Fruit fly (Drosophila melanogaster): Measurements from ENCODE around the gene RhoL.

DNA sequence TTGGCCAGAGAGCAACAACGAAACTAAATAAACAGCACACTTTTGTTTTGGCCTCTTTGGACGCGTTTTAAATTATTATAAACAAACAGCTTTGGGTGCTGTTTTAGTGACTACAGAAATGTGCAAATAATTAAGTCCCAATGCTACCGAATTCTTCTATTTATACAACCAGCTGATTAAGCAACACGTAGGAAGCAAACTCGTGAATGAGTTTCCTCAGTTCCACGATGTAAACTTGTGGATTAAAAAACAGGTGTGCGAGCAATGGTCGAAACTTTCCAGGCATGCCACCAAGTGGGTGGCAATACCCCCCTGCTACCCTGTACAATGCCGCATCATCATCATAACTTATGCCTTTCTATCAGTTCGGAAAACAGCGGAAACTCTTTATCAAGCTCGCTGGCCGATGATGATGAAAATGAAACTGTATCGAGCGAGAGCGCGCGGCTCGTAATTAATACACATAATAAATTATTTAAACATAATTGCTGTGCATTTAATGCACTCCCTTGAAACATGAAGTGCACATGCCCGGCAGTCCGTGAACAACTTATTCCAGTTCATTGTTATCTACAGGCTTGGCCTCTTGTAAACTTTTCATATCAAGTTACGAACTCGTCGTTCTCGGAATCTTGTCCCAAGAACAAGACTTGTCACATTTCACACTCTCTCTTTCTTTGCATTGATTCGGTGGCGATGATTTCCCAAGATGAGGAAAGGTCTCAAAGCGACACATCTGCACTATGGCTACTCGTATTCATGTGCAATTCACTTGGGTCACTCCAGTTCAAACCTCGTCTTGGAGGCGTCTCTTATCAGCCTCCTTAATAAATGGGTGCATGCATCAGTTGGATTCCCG lies 2.0 kb downstream of the RhoL start:
- TF ChIP-seq usp (GFP tag; optimal IDR thresholded peaks at IDR 0.05) (no peak), Rel (GFP tag; optimal IDR thresholded peaks at IDR 0.05) (no peak), Rel (tag; optimal IDR thresholded peaks at IDR 0.05) (no peak), psq (GFP tag; optimal IDR thresholded peaks at IDR 0.05) (no peak), dl (GFP tag; optimal IDR thresholded peaks at IDR 0.05; ENCODE audit: insufficient read depth in 1 of 2, partially characterized antibody in 2 of 2) (no peak), rgr (GFP tag; optimal IDR thresholded peaks at IDR 0.05) (no peak), fru (GFP tag; optimal IDR thresholded peaks at IDR 0.05) (no peak), Vsx2 (GFP tag; optimal IDR thresholded peaks at IDR 0.05; ENCODE audit: partially characterized antibody) (no peak), CG9705 (GFP tag; optimal IDR thresholded peaks at IDR 0.05) (no peak), Hr78 (GFP tag; optimal IDR thresholded peaks at IDR 0.05) (no peak), OdsH (GFP tag; optimal IDR thresholded peaks at IDR 0.05) (no peak), jim (GFP tag; optimal IDR thresholded peaks at IDR 0.05) (no peak)
